Worm (Caenorhabditis elegans): ENCODE data around the gene T11G6.5.

DNA sequence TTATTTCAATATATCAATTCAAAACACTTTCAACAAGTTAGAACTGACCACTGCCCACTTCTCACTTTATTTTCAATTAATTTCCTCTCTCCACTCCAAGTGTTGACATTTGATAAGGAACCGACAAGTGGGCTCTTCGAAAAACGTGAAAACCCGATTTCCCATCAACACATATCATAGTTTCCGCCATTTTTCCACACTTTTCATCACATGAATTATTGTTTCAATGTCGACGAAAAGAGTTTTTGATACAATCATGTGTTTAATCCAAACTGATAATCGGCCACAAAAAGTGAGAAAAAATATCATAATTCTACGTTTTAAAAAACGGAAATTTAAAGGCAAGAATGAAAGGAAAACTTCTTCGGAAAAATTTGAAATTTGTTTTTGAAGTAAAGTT lies 46.9 kb downstream of the T11G6.5 start:
- TF ChIP-seq tab-1 (GFP tag; IDR thresholded peaks at IDR 0.05) = no peak
- no peak for TF ChIP-seq ref-1 (GFP tag; conservative IDR thresholded peaks at IDR 0.05)
- no peak for TF ChIP-seq ztf-23 (GFP tag; IDR thresholded peaks at IDR 0.05)
- no peak for TF ChIP-seq klf-2 (GFP tag; conservative IDR thresholded peaks at IDR 0.05)
- TF ChIP-seq ztf-29 (GFP tag; IDR thresholded peaks at IDR 0.05) = no peak
- TF ChIP-seq cog-1 (tag; optimal IDR thresholded peaks at IDR 0.05) = no peak
- no peak for TF ChIP-seq flt-1 (GFP tag; IDR thresholded peaks at IDR 0.05)
- no peak for TF ChIP-seq T22C8.4 (GFP tag; IDR thresholded peaks at IDR 0.05)
